Fruit fly (Drosophila melanogaster): ENCODE measurements around the gene CG7582.

DNA sequence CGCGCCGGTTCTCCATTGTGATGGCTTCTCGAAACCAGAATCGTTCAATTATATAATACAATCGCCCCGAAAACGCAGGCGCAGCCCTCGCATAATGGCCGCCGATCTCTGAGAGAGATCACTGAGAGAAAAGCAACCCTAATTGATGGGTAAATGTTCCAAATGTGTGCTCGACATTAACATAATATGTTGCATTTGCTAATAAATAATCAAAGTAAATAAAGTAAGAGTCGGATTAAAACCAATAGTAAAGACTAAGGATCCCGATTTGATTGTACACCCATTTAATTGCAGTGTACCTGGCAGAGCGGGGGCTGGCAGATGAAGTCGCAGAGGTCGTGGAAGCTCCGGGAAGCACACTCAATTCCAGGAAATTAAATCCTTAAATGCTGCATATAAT lies 22.5 kb upstream of the CG7582 start:
- TF ChIP-seq dsf (GFP tag; optimal IDR thresholded peaks at IDR 0.05; ENCODE audit: borderline replicate concordance) (no peak), Myc (optimal IDR thresholded peaks at IDR 0.05) (no peak), jim (GFP tag; optimal IDR thresholded peaks at IDR 0.05) (no peak)
